Fruit fly (Drosophila melanogaster) whole organism, embryonic: ENCODE measurements around the gene CG3008.

Experiments
- Adf1 ChIP-seq: fragments of 200-800 bp; sonication (Bioruptor generic); IDR thresholded peaks from 2 replicates; pipeline ENCODE4 v1.3.6; 2022; ENCODE audit warnings: missing biosample characterization, missing genetic modification characterization
- BEAF-32 ChIP-seq: fragments of 200-800 bp; sonication (Bioruptor generic); optimal IDR thresholded peaks from 3 replicates; lab custom pipeline; 2017; ENCODE audit warnings: missing biosample characterization, missing genetic modification characterization, mild to moderate bottlenecking, moderate library complexity, missing genetic modification reagents
- Bteb2 ChIP-seq: fragments of 200-800 bp; sonication (Bioruptor generic); optimal IDR thresholded peaks from 2 replicates; lab custom pipeline; 2016; ENCODE audit warnings: missing biosample characterization, missing genetic modification characterization
- CG10462 ChIP-seq: fragments of 200-800 bp; sonication (Bioruptor generic); optimal IDR thresholded peaks from 2 replicates; lab custom pipeline; 2016; ENCODE audit warnings: missing biosample characterization, missing genetic modification characterization
- CG10654 ChIP-seq: fragments of 200-800 bp; sonication (Bioruptor generic); optimal IDR thresholded peaks from 2 replicates; lab custom pipeline; 2016; ENCODE audit warnings: missing biosample characterization, missing genetic modification characterization
- CG12155 ChIP-seq: fragments of 200-800 bp; sonication (Bioruptor generic); optimal IDR thresholded peaks from 3 replicates; lab custom pipeline; 2016; ENCODE audit warnings: missing biosample characterization, missing genetic modification characterization
- CG12391 ChIP-seq: fragments of 200-800 bp; sonication (Bioruptor generic); optimal IDR thresholded peaks from 3 replicates; lab custom pipeline; 2018; ENCODE audit warnings: missing biosample characterization, mild to moderate bottlenecking, missing genetic modification characterization, moderate library complexity
- CG12942 ChIP-seq: fragments of 200-800 bp; sonication (Bioruptor generic); optimal IDR thresholded peaks from 3 replicates; lab custom pipeline; 2016; ENCODE audit warnings: missing biosample characterization, missing genetic modification characterization
- CG14014 ChIP-seq: fragments of 200-800 bp; sonication (Bioruptor generic); IDR thresholded peaks from 2 replicates; pipeline ENCODE4 v1.3.6; 2022; ENCODE audit warnings: missing biosample characterization, missing genetic modification characterization
- CG15011 ChIP-seq: fragments of 200-800 bp; sonication (Bioruptor generic); optimal IDR thresholded peaks from 3 replicates; lab custom pipeline; 2018; ENCODE audit warnings: missing biosample characterization, mild to moderate bottlenecking, missing genetic modification characterization
- CG2712 ChIP-seq: fragments of 200-800 bp; optimal IDR thresholded peaks from 3 replicates; lab custom pipeline; 2019; ENCODE audit warnings: missing biosample characterization, mild to moderate bottlenecking, missing genetic modification characterization, moderate library complexity
- CG3163 ChIP-seq: fragments of 200-800 bp; sonication (Bioruptor generic); optimal IDR thresholded peaks from 3 replicates; lab custom pipeline; 2016; ENCODE audit warnings: missing biosample characterization, missing genetic modification characterization
- CG3407 ChIP-seq: fragments of 200-800 bp; sonication (Bioruptor generic); optimal IDR thresholded peaks from 2 replicates; lab custom pipeline; 2018; ENCODE audit warnings: missing biosample characterization, mild to moderate bottlenecking, missing genetic modification characterization
- CG4360 ChIP-seq: fragments of 200-800 bp; sonication (Bioruptor generic); IDR thresholded peaks from 2 replicates; pipeline ENCODE4 v1.3.6; 2022; ENCODE audit warnings: missing biosample characterization, missing genetic modification characterization
- CG4404 ChIP-seq: fragments of 200-800 bp; sonication (Bioruptor generic); IDR thresholded peaks from 2 replicates; pipeline ENCODE4 v1.3.6; 2022; ENCODE audit warnings: missing biosample characterization, missing genetic modification characterization
- CG6272 ChIP-seq: fragments of 200-800 bp; sonication (Bioruptor generic); IDR thresholded peaks from 2 replicates; pipeline ENCODE4 v1.3.6; 2022; ENCODE audit warnings: missing biosample characterization, missing genetic modification characterization
- CG9932 ChIP-seq: fragments of 200-800 bp; sonication (Bioruptor generic); IDR thresholded peaks from 2 replicates; pipeline ENCODE4 v1.3.6; 2022; ENCODE audit warnings: missing biosample characterization, missing genetic modification characterization
- CHES-1-like ChIP-seq: fragments of 200-800 bp; sonication (Bioruptor generic); optimal IDR thresholded peaks from 2 replicates; lab custom pipeline; 2016; ENCODE audit warnings: missing biosample characterization, missing genetic modification characterization
- Chrac-16 ChIP-seq: fragments of 200-800 bp; sonication (Bioruptor generic); optimal IDR thresholded peaks from 3 replicates; lab custom pipeline; 2016; ENCODE audit warnings: missing biosample characterization, missing genetic modification characterization
- CoRest ChIP-seq: fragments of 200-800 bp; sonication (Bioruptor generic); optimal IDR thresholded peaks from 3 replicates; lab custom pipeline; 2018; ENCODE audit warnings: missing biosample characterization, mild to moderate bottlenecking, missing genetic modification characterization, moderate library complexity
- CrebB ChIP-seq: fragments of 200-800 bp; sonication (Bioruptor generic); optimal IDR thresholded peaks from 3 replicates; lab custom pipeline; 2018; ENCODE audit warnings: missing biosample characterization, mild to moderate bottlenecking, missing genetic modification characterization
- Deaf1 ChIP-seq: fragments of 200-800 bp; optimal IDR thresholded peaks from 3 replicates; lab custom pipeline; 2019; ENCODE audit warnings: missing biosample characterization, mild to moderate bottlenecking, missing genetic modification characterization, moderate library complexity
- Dfd ChIP-seq, 2 experiments: fragments of >200 bp; optimal IDR thresholded peaks; 2 replicates each; lab custom pipeline; 2017; ENCODE audit warnings: missing biosample characterization in 2 of 2, missing genetic modification characterization in 2 of 2
- Fer3 ChIP-seq: fragments of 200-800 bp; sonication (Bioruptor generic); optimal IDR thresholded peaks from 2 replicates; lab custom pipeline; 2018; ENCODE audit warnings: missing biosample characterization, mild to moderate bottlenecking, missing genetic modification characterization, moderate library complexity
- Hmr ChIP-seq: fragments of 200-800 bp; sonication (Bioruptor generic); optimal IDR thresholded peaks from 3 replicates; lab custom pipeline; 2017; ENCODE audit warnings: mild to moderate bottlenecking, missing biosample characterization, missing genetic modification reagents, missing genetic modification characterization
- Hr39 ChIP-seq: fragments of >200 bp; optimal IDR thresholded peaks from 2 replicates; lab custom pipeline; 2017
- Mrtf ChIP-seq: fragments of 200-800 bp; sonication (Bioruptor generic); IDR thresholded peaks from 3 replicates; pipeline ENCODE4 v1.3.6; 2022; ENCODE audit warnings: missing biosample characterization, missing genetic modification characterization
- Ptx1 ChIP-seq: fragments of 200-800 bp; sonication (Bioruptor generic); IDR thresholded peaks from 2 replicates; pipeline ENCODE4 v1.3.6; 2022; ENCODE audit warnings: missing biosample characterization, missing genetic modification characterization
- az2 ChIP-seq: fragments of 200-800 bp; sonication (Bioruptor generic); optimal IDR thresholded peaks from 3 replicates; lab custom pipeline; 2016; ENCODE audit warnings: missing biosample characterization, missing genetic modification characterization
- bcd ChIP-seq: fragments of 200-800 bp; sonication (Bioruptor generic); optimal IDR thresholded peaks from 2 replicates; lab custom pipeline; 2017; ENCODE audit warnings: missing biosample characterization, mild to moderate bottlenecking, missing genetic modification characterization
- bigmax ChIP-seq: fragments of 200-800 bp; sonication (Bioruptor generic); optimal IDR thresholded peaks from 2 replicates; lab custom pipeline; 2018; ENCODE audit warnings: missing biosample characterization, mild to moderate bottlenecking, missing genetic modification characterization
- bsh ChIP-seq, 2 experiments: fragments of 200-800 bp; sonication (Bioruptor generic); optimal IDR thresholded peaks; 2 replicates each; lab custom pipeline; 2017 to 2018; ENCODE audit warnings: mild to moderate bottlenecking in 2 of 2, missing biosample characterization in 2 of 2, missing genetic modification characterization in 2 of 2, moderate library complexity in 1 of 2
- cwo ChIP-seq: fragments of 200-800 bp; sonication (Bioruptor generic); optimal IDR thresholded peaks from 3 replicates; lab custom pipeline; 2017; ENCODE audit warnings: missing biosample characterization, missing genetic modification characterization, mild to moderate bottlenecking, moderate library complexity, missing genetic modification reagents
- danr ChIP-seq: fragments of 200-800 bp; sonication (Bioruptor generic); IDR thresholded peaks from 2 replicates; pipeline ENCODE4 v1.3.6; 2022; ENCODE audit warnings: missing biosample characterization, missing genetic modification characterization
- eyg ChIP-seq: fragments of 200-800 bp; sonication (Bioruptor generic); optimal IDR thresholded peaks from 3 replicates; lab custom pipeline; 2016; ENCODE audit warnings: missing biosample characterization, missing genetic modification characterization
- ftz-f1 ChIP-seq: fragments of 200-800 bp; sonication (Bioruptor generic); optimal IDR thresholded peaks from 2 replicates; lab custom pipeline; 2016; ENCODE audit warnings: missing biosample characterization, missing genetic modification characterization
- jigr1 ChIP-seq: fragments of 200-800 bp; sonication (Bioruptor generic); IDR thresholded peaks from 3 replicates; pipeline ENCODE4 v1.3.6; 2022; ENCODE audit warnings: missing biosample characterization, missing genetic modification characterization
- klu ChIP-seq: fragments of 200-800 bp; sonication (Bioruptor generic); IDR thresholded peaks from 2 replicates; pipeline ENCODE4 v1.3.6; 2022; ENCODE audit warnings: missing biosample characterization, missing genetic modification characterization
- lbe ChIP-seq: fragments of 200-800 bp; sonication (Bioruptor generic); optimal IDR thresholded peaks from 2 replicates; lab custom pipeline; 2016; ENCODE audit warnings: missing biosample characterization, mild to moderate bottlenecking, missing genetic modification characterization
- luna ChIP-seq: fragments of 200-800 bp; sonication (Bioruptor generic); optimal IDR thresholded peaks from 2 replicates; lab custom pipeline; 2016; ENCODE audit warnings: missing biosample characterization, missing genetic modification characterization
- maf-S ChIP-seq: fragments of 200-800 bp; sonication (Bioruptor generic); optimal IDR thresholded peaks from 2 replicates; lab custom pipeline; 2016; ENCODE audit warnings: missing biosample characterization, missing genetic modification characterization
- onecut ChIP-seq: fragments of 200-800 bp; sonication (Bioruptor generic); IDR thresholded peaks from 2 replicates; pipeline ENCODE4 v1.3.6; 2022; ENCODE audit warnings: missing biosample characterization, missing genetic modification characterization
- pfk ChIP-seq: fragments of 200-800 bp; sonication (Bioruptor generic); optimal IDR thresholded peaks from 2 replicates; lab custom pipeline; 2018; ENCODE audit warnings: missing biosample characterization, mild to moderate bottlenecking, missing genetic modification characterization, moderate library complexity
- pho ChIP-seq: fragments of 200-800 bp; sonication (Bioruptor generic); optimal IDR thresholded peaks from 2 replicates; lab custom pipeline; 2016; ENCODE audit warnings: missing biosample characterization, missing genetic modification characterization
- prd ChIP-seq, 3 experiments: fragments of >200 bp in 2 of 3; fragments of 200-800 bp in 1 of 3; sonication (Bioruptor generic) in 1 of 3; optimal IDR thresholded peaks in 2 of 3; IDR thresholded peaks in 1 of 3; 2 replicates in 2 of 3; 3 replicates in 1 of 3; pipeline versions ENCODE4 v1.3.6 to Lab custom; 2017 to 2022; ENCODE audit warnings: missing biosample characterization in 1 of 3, missing genetic modification characterization in 1 of 3
- sens-2 ChIP-seq: fragments of 200-800 bp; sonication (Bioruptor generic); IDR thresholded peaks from 2 replicates; pipeline ENCODE4 v1.3.6; 2022; ENCODE audit warnings: missing biosample characterization, missing genetic modification characterization
- sima ChIP-seq: fragments of 200-800 bp; sonication (Bioruptor generic); optimal IDR thresholded peaks from 2 replicates; lab custom pipeline; 2016; ENCODE audit warnings: missing biosample characterization, missing genetic modification characterization
- slp2 ChIP-seq: fragments of 200-800 bp; sonication (Bioruptor generic); optimal IDR thresholded peaks from 2 replicates; lab custom pipeline; 2016; ENCODE audit warnings: missing biosample characterization, missing genetic modification characterization
- tap ChIP-seq: fragments of 200-800 bp; optimal IDR thresholded peaks from 3 replicates; lab custom pipeline; 2019; ENCODE audit warnings: missing biosample characterization, mild to moderate bottlenecking, missing genetic modification characterization, moderate library complexity
- tin ChIP-seq: fragments of 200-800 bp; sonication (Bioruptor generic); optimal IDR thresholded peaks from 3 replicates; lab custom pipeline; 2016; ENCODE audit warnings: missing biosample characterization, missing genetic modification characterization
- usp ChIP-seq: fragments of >200 bp; optimal IDR thresholded peaks from 2 replicates; lab custom pipeline; 2017; ENCODE audit warnings: missing biosample characterization, missing genetic modification characterization

CG3008 gene

DNA sequence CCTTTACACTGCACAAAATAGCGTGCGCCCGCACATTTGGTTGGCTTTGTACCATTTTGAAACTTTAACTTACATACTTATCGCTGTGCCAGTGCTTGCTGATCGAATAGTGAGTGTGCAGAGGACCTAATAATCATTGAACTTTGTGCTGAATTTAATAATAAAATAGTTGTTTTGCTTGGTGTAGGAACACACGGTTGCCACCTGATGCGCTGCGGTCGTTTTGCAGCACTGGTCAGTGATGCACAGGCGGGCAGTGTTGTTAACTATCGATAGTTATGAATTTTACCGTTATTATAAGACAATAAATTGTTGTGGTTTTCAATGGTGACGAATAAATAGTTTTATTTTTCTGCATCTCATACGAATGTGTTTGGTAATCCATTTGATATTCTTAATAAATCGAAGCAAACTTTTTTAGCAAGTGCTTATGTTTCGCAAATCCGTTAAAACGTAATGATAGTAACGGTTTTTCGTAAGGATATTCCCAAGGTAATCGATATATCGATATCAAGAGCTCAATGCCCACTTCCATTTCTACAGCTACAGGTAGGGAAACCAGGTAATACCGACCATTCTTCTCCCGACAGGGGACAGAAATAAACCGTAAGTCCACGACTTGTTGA lies 45.2 kb upstream of the CG3008 start, which contains the start of the genes tank and CG12194 (continued):
- TF ChIP-seq jigr1 (GFP tag; lab: Robert Waterston, UW) (peak; percentile 99), klu (GFP tag; lab: Robert Waterston, UW) (peak; percentile 98), luna (GFP tag; lab: Kevin White, UChicago) (peak; percentile 97), pfk (GFP tag; lab: Kevin White, UChicago) (peak; percentile 7), CrebB (peak; percentile 98), eyg (GFP tag; lab: Kevin White, UChicago) (peak; percentile 99), CG3407 (peak; percentile 98), CG4360 (GFP tag; lab: Robert Waterston, UW) (peak; percentile 88), onecut (peak; percentile 96), Fer3 (tag; lab: Kevin White, UChicago) (peak; percentile 98), Adf1 (peak; percentile 86), CG2712 (tag; lab: Kevin White, UChicago) (peak; percentile 99), bcd (peak; percentile 99), CG14014 (GFP tag; lab: Robert Waterston, UW) (peak; percentile 99), BEAF-32 (GFP tag; lab: Kevin White, UChicago) (peak; percentile 91), CG12155 (peak; percentile 98), tin (peak; percentile 99), CoRest (tag; lab: Kevin White, UChicago) (peak; percentile 98), sens-2 (GFP tag; lab: Robert Waterston, UW) (peak; percentile 99), tap (tag; lab: Kevin White, UChicago) (peak; percentile 98), lbe (GFP tag; lab: Kevin White, UChicago) (peak; percentile 95), Ptx1 (GFP tag; lab: Robert Waterston, UW) (peak; percentile 100), CG9932 (GFP tag; lab: Robert Waterston, UW) (peak; percentile 99), CG3163 (GFP tag; lab: Kevin White, UChicago) (peak; percentile 94), usp (GFP tag; lab: Kevin White, UChicago) (no peak), danr (peak; percentile 99), CG6272 (GFP tag; lab: Robert Waterston, UW) (peak; percentile 99), bsh (GFP tag; optimal IDR thresholded peaks at IDR 0.05; lab: Kevin White, UChicago) (peak; percentile 98 to 99), Mrtf (GFP tag; lab: Robert Waterston, UW) (peak; percentile 99), Hr39 (no peak), CG12391 (tag; lab: Kevin White, UChicago) (peak; percentile 99), Chrac-16 (GFP tag; lab: Kevin White, UChicago) (peak; percentile 99), CG10654 (peak; percentile 99), CG15011 (GFP tag; lab: Kevin White, UChicago) (peak; percentile 95), ftz-f1 (GFP tag; lab: Kevin White, UChicago) (peak; percentile 90), Dfd (GFP tag; optimal IDR thresholded peaks at IDR 0.05; lab: Kevin White, UChicago) (no peak), prd (optimal IDR thresholded peaks at IDR 0.05; lab: Kevin White, UChicago) (no peak), prd (GFP tag; IDR thresholded peaks at IDR 0.05; lab: Robert Waterston, UW) (peak; percentile 100), cwo (peak; percentile 96), pho (GFP tag; lab: Kevin White, UChicago) (peak; percentile 99), CG10462 (GFP tag; lab: Kevin White, UChicago) (peak; percentile 98), slp2 (GFP tag; lab: Kevin White, UChicago) (peak; percentile 99), Bteb2 (GFP tag; lab: Kevin White, UChicago) (peak; percentile 99), sima (GFP tag; lab: Kevin White, UChicago) (peak; percentile 96), CG4404 (GFP tag; lab: Robert Waterston, UW) (peak; percentile 99), bigmax (GFP tag; lab: Kevin White, UChicago) (peak; percentile 82), az2 (GFP tag; lab: Kevin White, UChicago) (peak; percentile 100), CG12942 (GFP tag; lab: Kevin White, UChicago) (peak; percentile 99), maf-S (peak; percentile 99), Hmr (peak; percentile 99), Deaf1 (tag; lab: Kevin White, UChicago) (peak; percentile 87), CHES-1-like (peak; percentile 99)
